Worm (Caenorhabditis elegans): Measurements from ENCODE around the gene magi-1.

The magi-1 gene

ce11 chrIV:11693493-11693892 lies 21.3 kb upstream of the magi-1 start, which contains the start of gene ZK792.12:
Gene ZK792.12, plus strand, starts transcription at chrIV:11693793.
- TF ChIP-seq ref-1 (GFP tag; conservative IDR thresholded peaks at IDR 0.05): no peak
- TF ChIP-seq klf-2 (GFP tag; conservative IDR thresholded peaks at IDR 0.05): no peak
- no peak for TF ChIP-seq tab-1 (GFP tag; IDR thresholded peaks at IDR 0.05)
- TF ChIP-seq T22C8.4 (GFP tag; IDR thresholded peaks at IDR 0.05): no peak
- no peak for TF ChIP-seq cog-1 (tag; optimal IDR thresholded peaks at IDR 0.05)
- TF ChIP-seq med-1 (GFP tag; optimal IDR thresholded peaks at IDR 0.05; ENCODE audit: insufficient read depth): no peak
- no peak for TF ChIP-seq ztf-23 (GFP tag; IDR thresholded peaks at IDR 0.05)
- TF ChIP-seq flt-1 (GFP tag; IDR thresholded peaks at IDR 0.05): no peak
- no peak for TF ChIP-seq ztf-29 (GFP tag; IDR thresholded peaks at IDR 0.05)

ce11 chrIV:11694143-11694542 lies 20.7 kb upstream of the magi-1 start, which contains the start of gene ZK792.7:
Gene ZK792.7, plus strand, starts transcription at chrIV:11694443.
- TF ChIP-seq flt-1 (GFP tag; IDR thresholded peaks at IDR 0.05): no peak
- TF ChIP-seq tab-1 (GFP tag; IDR thresholded peaks at IDR 0.05): no peak
- no peak for TF ChIP-seq cog-1 (tag; optimal IDR thresholded peaks at IDR 0.05)
- no peak for TF ChIP-seq klf-2 (GFP tag; conservative IDR thresholded peaks at IDR 0.05)
- TF ChIP-seq med-1 (GFP tag; optimal IDR thresholded peaks at IDR 0.05; ENCODE audit: insufficient read depth): no peak
- TF ChIP-seq ztf-29 (GFP tag; IDR thresholded peaks at IDR 0.05): no peak
- TF ChIP-seq T22C8.4 (GFP tag; IDR thresholded peaks at IDR 0.05): no peak
- no peak for TF ChIP-seq ref-1 (GFP tag; conservative IDR thresholded peaks at IDR 0.05)
- no peak for TF ChIP-seq ztf-23 (GFP tag; IDR thresholded peaks at IDR 0.05)

ce11 chrIV:11695634-11696033 lies 19.2 kb upstream of the magi-1 start:
- no peak for TF ChIP-seq T22C8.4 (GFP tag; IDR thresholded peaks at IDR 0.05)
- TF ChIP-seq cog-1 (tag; optimal IDR thresholded peaks at IDR 0.05): no peak
- no peak for TF ChIP-seq tab-1 (GFP tag; IDR thresholded peaks at IDR 0.05)
- no peak for TF ChIP-seq klf-2 (GFP tag; conservative IDR thresholded peaks at IDR 0.05)
- no peak for TF ChIP-seq ztf-29 (GFP tag; IDR thresholded peaks at IDR 0.05)
- TF ChIP-seq flt-1 (GFP tag; IDR thresholded peaks at IDR 0.05): no peak
- TF ChIP-seq ref-1 (GFP tag; conservative IDR thresholded peaks at IDR 0.05): no peak
- no peak for TF ChIP-seq med-1 (GFP tag; optimal IDR thresholded peaks at IDR 0.05; ENCODE audit: insufficient read depth)
- TF ChIP-seq ztf-23 (GFP tag; IDR thresholded peaks at IDR 0.05): no peak

- TF ChIP-seq ref-1 (GFP tag; conservative IDR thresholded peaks at IDR 0.05) (no peak), cog-1 (tag; optimal IDR thresholded peaks at IDR 0.05) (no peak), T22C8.4 (GFP tag; IDR thresholded peaks at IDR 0.05) (no peak), flt-1 (GFP tag; IDR thresholded peaks at IDR 0.05) (no peak), med-1 (GFP tag; optimal IDR thresholded peaks at IDR 0.05; ENCODE audit: insufficient read depth) (no peak), tab-1 (GFP tag; IDR thresholded peaks at IDR 0.05) (no peak), ztf-23 (GFP tag; IDR thresholded peaks at IDR 0.05) (no peak), ztf-29 (GFP tag; IDR thresholded peaks at IDR 0.05) (no peak), klf-2 (GFP tag; conservative IDR thresholded peaks at IDR 0.05) (no peak)
These were observed 17.3 kb upstream of the magi-1 start for ce11 chrIV:11697514-11697913.

ce11 chrIV:11700100-11700499 lies 14.7 kb upstream of the magi-1 start:
- TF ChIP-seq klf-2 (GFP tag; conservative IDR thresholded peaks at IDR 0.05) (no peak), med-1 (GFP tag; optimal IDR thresholded peaks at IDR 0.05; ENCODE audit: insufficient read depth) (no peak)

- TF ChIP-seq ztf-23 (GFP tag; IDR thresholded peaks at IDR 0.05) (no peak), T22C8.4 (GFP tag; IDR thresholded peaks at IDR 0.05) (no peak), klf-2 (GFP tag; conservative IDR thresholded peaks at IDR 0.05) (no peak), med-1 (GFP tag; optimal IDR thresholded peaks at IDR 0.05; ENCODE audit: insufficient read depth) (no peak), cog-1 (tag; optimal IDR thresholded peaks at IDR 0.05) (no peak), flt-1 (GFP tag; IDR thresholded peaks at IDR 0.05) (no peak), ref-1 (GFP tag; conservative IDR thresholded peaks at IDR 0.05) (no peak), tab-1 (GFP tag; IDR thresholded peaks at IDR 0.05) (no peak), ztf-29 (GFP tag; IDR thresholded peaks at IDR 0.05) (no peak)
These were observed 14.1 kb upstream of the magi-1 start, which contains the start of gene dpy-20 for ce11 chrIV:11700752-11701151. Gene dpy-20, minus strand, starts transcription at chrIV:11700852.

- TF ChIP-seq T22C8.4 (GFP tag; IDR thresholded peaks at IDR 0.05): no peak
- no peak for TF ChIP-seq cog-1 (tag; optimal IDR thresholded peaks at IDR 0.05)
- TF ChIP-seq klf-2 (GFP tag; conservative IDR thresholded peaks at IDR 0.05): no peak
These were observed 13.0 kb upstream of the magi-1 start for ce11 chrIV:11701878-11702277.

ce11 chrIV:11703685-11704296 lies 11.0 kb upstream of the magi-1 start, which contains the start of the genes T22B3.3 and alg-3:
Gene T22B3.3, minus strand, starts transcription at chrIV:11703785.
Gene alg-3, plus strand, starts transcription at chrIV:11704246.
- TF ChIP-seq T22C8.4 (GFP tag; IDR thresholded peaks at IDR 0.05): no peak
- TF ChIP-seq flt-1 (GFP tag; IDR thresholded peaks at IDR 0.05): no peak
- no peak for TF ChIP-seq ztf-23 (GFP tag; IDR thresholded peaks at IDR 0.05)
- TF ChIP-seq ref-1 (GFP tag; conservative IDR thresholded peaks at IDR 0.05): no peak
- TF ChIP-seq tab-1 (GFP tag; IDR thresholded peaks at IDR 0.05): no peak
- no peak for TF ChIP-seq cog-1 (tag; optimal IDR thresholded peaks at IDR 0.05)
- TF ChIP-seq med-1 (GFP tag; optimal IDR thresholded peaks at IDR 0.05; ENCODE audit: insufficient read depth): no peak
- no peak for TF ChIP-seq ztf-29 (GFP tag; IDR thresholded peaks at IDR 0.05)
- no peak for TF ChIP-seq klf-2 (GFP tag; conservative IDR thresholded peaks at IDR 0.05)

ce11 chrIV:11710331-11710730 lies 4.5 kb upstream of the magi-1 start:
- TF ChIP-seq ztf-23 (GFP tag; IDR thresholded peaks at IDR 0.05) (no peak), klf-2 (GFP tag; conservative IDR thresholded peaks at IDR 0.05) (no peak), flt-1 (GFP tag; IDR thresholded peaks at IDR 0.05) (no peak), T22C8.4 (GFP tag; IDR thresholded peaks at IDR 0.05) (no peak), ref-1 (GFP tag; conservative IDR thresholded peaks at IDR 0.05) (no peak), cog-1 (tag; optimal IDR thresholded peaks at IDR 0.05) (no peak), med-1 (GFP tag; optimal IDR thresholded peaks at IDR 0.05; ENCODE audit: insufficient read depth) (no peak), ztf-29 (GFP tag; IDR thresholded peaks at IDR 0.05) (no peak), tab-1 (GFP tag; IDR thresholded peaks at IDR 0.05) (no peak)

- TF ChIP-seq klf-2 (GFP tag; conservative IDR thresholded peaks at IDR 0.05) (no peak), T22C8.4 (GFP tag; IDR thresholded peaks at IDR 0.05) (no peak), tab-1 (GFP tag; IDR thresholded peaks at IDR 0.05) (no peak), ztf-29 (GFP tag; IDR thresholded peaks at IDR 0.05) (no peak), ztf-23 (GFP tag; IDR thresholded peaks at IDR 0.05) (no peak), med-1 (GFP tag; optimal IDR thresholded peaks at IDR 0.05; ENCODE audit: insufficient read depth) (no peak), cog-1 (tag; optimal IDR thresholded peaks at IDR 0.05) (no peak), ref-1 (GFP tag; conservative IDR thresholded peaks at IDR 0.05) (no peak), flt-1 (GFP tag; IDR thresholded peaks at IDR 0.05) (no peak)
These were observed 1.6 kb upstream of the magi-1 start for ce11 chrIV:11713289-11713688.
